Fruit fly (Drosophila melanogaster): ENCODE results near the gene CG12483.

The CG12483 gene

DNA sequence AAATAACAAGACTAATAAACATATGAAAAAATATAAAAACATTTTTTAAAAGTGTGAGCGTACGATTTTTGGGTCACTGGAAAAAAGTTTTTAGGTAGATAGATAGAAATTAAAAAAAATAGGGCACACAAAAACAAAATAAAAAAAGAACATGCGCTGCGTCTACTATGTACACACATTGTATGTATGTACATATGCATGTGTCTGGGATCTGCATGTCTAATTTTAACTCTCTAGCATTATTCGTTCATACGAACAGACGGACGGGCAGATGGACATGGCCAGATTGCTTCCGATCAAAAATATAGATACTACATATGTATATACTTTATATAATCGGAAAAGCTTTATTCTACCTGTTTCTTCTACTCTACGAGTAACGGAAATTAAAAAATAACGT lies 41.6 kb downstream of the CG12483 start:
- TF ChIP-seq CG15336 (GFP tag; IDR thresholded peaks at IDR 0.05) (no peak), Eip78C (GFP tag) (no peak)

DNA sequence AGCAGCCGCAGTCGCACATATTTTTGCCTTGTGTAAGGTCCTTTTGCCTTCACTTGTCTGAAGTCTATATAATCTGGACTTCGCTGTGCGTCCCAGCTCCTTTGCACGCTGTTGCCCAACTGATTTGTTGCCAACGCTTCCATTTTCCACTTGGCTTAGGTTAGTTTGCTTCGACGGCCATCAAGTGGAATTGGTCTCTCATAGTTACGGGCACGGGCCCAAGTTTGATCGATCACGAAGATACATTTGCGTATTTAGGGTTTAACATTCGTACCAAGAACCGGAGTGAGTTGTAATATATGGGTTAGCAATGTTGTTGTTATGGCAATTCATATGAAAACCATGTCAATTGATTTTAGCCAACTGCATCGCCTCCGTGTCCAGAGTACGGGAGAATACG lies 43.5 kb downstream of the CG12483 start, which contains the start of gene CG43149:
CG43149 (minus strand) TSS at position 101 of the 400 bp plus-strand sequence.
- TF ChIP-seq CG8319 (GFP tag; optimal IDR thresholded peaks at IDR 0.05) (no peak), Gug (GFP tag; IDR thresholded peaks at IDR 0.05) (no peak), CG6276 (GFP tag; optimal IDR thresholded peaks at IDR 0.05) (no peak), Sox15 (GFP tag; optimal IDR thresholded peaks at IDR 0.05) (no peak), cyc (GFP tag; optimal IDR thresholded peaks at IDR 0.05) (no peak), CG6792 (GFP tag; optimal IDR thresholded peaks at IDR 0.05) (no peak), dac (GFP tag; optimal IDR thresholded peaks at IDR 0.05) (no peak), Met (GFP tag; optimal IDR thresholded peaks at IDR 0.05) (no peak), Eip93F (GFP tag; optimal IDR thresholded peaks at IDR 0.05) (no peak), CG6854 (GFP tag; optimal IDR thresholded peaks at IDR 0.05) (no peak), pdm3 (GFP tag; optimal IDR thresholded peaks at IDR 0.05) (no peak), dsx (GFP tag; optimal IDR thresholded peaks at IDR 0.05; ENCODE audit: poor library complexity, severe bottlenecking) (no peak), Smox (GFP tag; optimal IDR thresholded peaks at IDR 0.05) (no peak), CG11762 (GFP tag; optimal IDR thresholded peaks at IDR 0.05; ENCODE audit: insufficient read depth) (no peak), vri (GFP tag; optimal IDR thresholded peaks at IDR 0.05) (no peak), Ets96B (tag; optimal IDR thresholded peaks at IDR 0.05) (no peak), achi (GFP tag; optimal IDR thresholded peaks at IDR 0.05) (no peak)

DNA sequence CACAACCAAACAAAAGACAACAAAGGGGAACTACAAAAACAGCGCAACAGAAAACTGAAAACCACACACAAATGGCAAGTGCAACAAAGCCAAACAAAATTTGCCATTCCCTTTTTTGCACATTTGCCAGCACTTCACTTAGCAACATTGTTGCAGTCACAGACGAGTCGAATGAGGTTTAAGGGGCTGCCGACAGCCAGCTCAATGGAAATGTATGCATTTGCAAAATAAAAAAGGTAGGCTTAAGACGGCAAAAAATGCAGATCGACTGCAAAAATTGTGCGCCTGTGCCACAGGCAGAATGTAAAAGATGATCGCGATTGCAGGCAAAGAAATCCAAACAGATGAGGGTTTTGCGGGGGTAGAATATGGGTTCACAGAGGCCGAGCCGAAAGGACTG lies 47.3 kb downstream of the CG12483 start:
- TF ChIP-seq Sox102F (GFP tag; optimal IDR thresholded peaks at IDR 0.05): no peak
- TF ChIP-seq Eip78C (GFP tag): peak; percentile 17
- peak; percentile 100 for TF ChIP-seq dsx (GFP tag; optimal IDR thresholded peaks at IDR 0.05; ENCODE audit: poor library complexity, severe bottlenecking)

DNA sequence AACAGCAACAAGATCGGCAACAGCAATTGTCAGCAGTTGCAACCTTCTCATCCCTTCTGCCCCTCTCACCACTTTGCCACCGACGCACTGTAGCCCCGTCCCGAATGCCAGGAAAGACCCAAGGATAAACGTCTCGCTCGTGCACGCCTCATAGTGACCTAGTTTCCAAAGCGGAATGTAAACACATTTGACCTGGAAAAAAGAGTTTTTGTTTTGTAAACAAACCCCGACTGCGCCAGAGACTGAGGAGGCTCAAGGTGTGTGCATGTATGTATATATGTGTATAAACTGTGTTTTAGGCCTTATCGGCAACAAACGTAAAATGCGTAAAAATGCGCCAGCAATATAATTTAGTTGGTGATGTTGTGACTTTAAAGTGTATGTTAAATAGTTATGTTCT lies 48.4 kb downstream of the CG12483 start:
- peak; percentile 31 for TF ChIP-seq fkh (GFP tag; optimal IDR thresholded peaks at IDR 0.05)
- peak; percentile 35 for TF ChIP-seq dsx (GFP tag; optimal IDR thresholded peaks at IDR 0.05; ENCODE audit: poor library complexity, severe bottlenecking)
- TF ChIP-seq Sox102F (GFP tag; optimal IDR thresholded peaks at IDR 0.05): no peak
- TF ChIP-seq CG6163 (GFP tag; IDR thresholded peaks at IDR 0.05): no peak

dm6 chr3L:47635-48177 lies 50.5 kb downstream of the CG12483 start:
- no peak for TF ChIP-seq Met (GFP tag; optimal IDR thresholded peaks at IDR 0.05)
- no peak for TF ChIP-seq Eip75B (GFP tag; optimal IDR thresholded peaks at IDR 0.05)
- no peak for TF ChIP-seq CG8632 (GFP tag; optimal IDR thresholded peaks at IDR 0.05)
- no peak for TF ChIP-seq Hr4 (GFP tag; optimal IDR thresholded peaks at IDR 0.05)
- TF ChIP-seq ss (GFP tag; optimal IDR thresholded peaks at IDR 0.05): no peak
- no peak for TF ChIP-seq CG6808 (GFP tag; optimal IDR thresholded peaks at IDR 0.05)
- TF ChIP-seq svp (GFP tag): no peak
- TF ChIP-seq Eip93F (GFP tag; optimal IDR thresholded peaks at IDR 0.05): no peak
- no peak for TF ChIP-seq CG3032 (tag; optimal IDR thresholded peaks at IDR 0.05)
- TF ChIP-seq eg (GFP tag; IDR thresholded peaks at IDR 0.05): no peak
- TF ChIP-seq CG6163 (GFP tag; IDR thresholded peaks at IDR 0.05): no peak
- TF ChIP-seq CG11294 (GFP tag; IDR thresholded peaks at IDR 0.05): no peak
- no peak for TF ChIP-seq CG10631 (GFP tag; optimal IDR thresholded peaks at IDR 0.05)
- TF ChIP-seq CG6276 (GFP tag; optimal IDR thresholded peaks at IDR 0.05): no peak
